Fruit fly (Drosophila melanogaster) whole organism, prepupa: Measurements from ENCODE around the gene CG14971.
A peak's percentile ranks its signal among the peaks of the same experiment; 100 is the strongest.

Experiments
- Blimp-1 ChIP-seq: fragments of 200-800 bp; sonication (Bioruptor generic); optimal IDR thresholded peaks from 3 replicates; lab custom pipeline; 2017; ENCODE audit warnings: missing biosample characterization, missing genetic modification characterization, mild to moderate bottlenecking, moderate library complexity, missing genetic modification reagents
- CG10669 ChIP-seq: fragments of 200-800 bp; sonication (Bioruptor generic); optimal IDR thresholded peaks from 3 replicates; lab custom pipeline; 2018; ENCODE audit warnings: missing biosample characterization, mild to moderate bottlenecking, missing genetic modification characterization, moderate library complexity
- CG11902 ChIP-seq: fragments of 200-800 bp; sonication (Bioruptor generic); optimal IDR thresholded peaks from 3 replicates; lab custom pipeline; 2016; ENCODE audit warnings: missing biosample characterization, missing genetic modification characterization
- CG1621 ChIP-seq: fragments of 200-800 bp; sonication (Bioruptor generic); optimal IDR thresholded peaks from 3 replicates; lab custom pipeline; 2018; ENCODE audit warnings: missing biosample characterization, mild to moderate bottlenecking, missing genetic modification characterization
- CG16779 ChIP-seq: fragments of 200-800 bp; sonication (Bioruptor generic); optimal IDR thresholded peaks from 3 replicates; lab custom pipeline; 2017; ENCODE audit warnings: missing biosample characterization, mild to moderate bottlenecking, missing genetic modification characterization
- CG3032 ChIP-seq: fragments of 200-800 bp; optimal IDR thresholded peaks from 2 replicates; lab custom pipeline; 2019; ENCODE audit warnings: missing biosample characterization, mild to moderate bottlenecking, missing genetic modification characterization, moderate library complexity
- CG31627 ChIP-seq: fragments of 200-800 bp; sonication (Bioruptor generic); optimal IDR thresholded peaks from 3 replicates; lab custom pipeline; 2016; ENCODE audit warnings: missing biosample characterization, missing genetic modification characterization
- CG32006 ChIP-seq: fragments of 200-800 bp; sonication (Bioruptor generic); optimal IDR thresholded peaks from 3 replicates; lab custom pipeline; 2017; ENCODE audit warnings: missing biosample characterization, mild to moderate bottlenecking, missing genetic modification characterization
- CG4318 ChIP-seq: fragments of 200-800 bp; sonication (Bioruptor generic); optimal IDR thresholded peaks from 3 replicates; lab custom pipeline; 2017; ENCODE audit warnings: missing biosample characterization, mild to moderate bottlenecking, missing genetic modification characterization
- CG6163 ChIP-seq: fragments of 200-800 bp; sonication (Bioruptor generic); IDR thresholded peaks from 3 replicates; pipeline ENCODE4 v1.3.6; 2022; ENCODE audit warnings: missing biosample characterization, missing genetic modification characterization
- CG6276 ChIP-seq: fragments of 200-800 bp; sonication (Bioruptor generic); optimal IDR thresholded peaks from 2 replicates; lab custom pipeline; 2017; ENCODE audit warnings: missing biosample characterization, mild to moderate bottlenecking, missing genetic modification characterization
- CG6792 ChIP-seq: fragments of 200-800 bp; sonication (Bioruptor generic); optimal IDR thresholded peaks from 3 replicates; lab custom pipeline; 2016; ENCODE audit warnings: missing biosample characterization, missing genetic modification characterization
- CG6854 ChIP-seq: fragments of 200-800 bp; sonication (Bioruptor generic); optimal IDR thresholded peaks from 2 replicates; lab custom pipeline; 2017; ENCODE audit warnings: missing biosample characterization, mild to moderate bottlenecking, missing genetic modification characterization
- CG8119 ChIP-seq: fragments of 200-800 bp; sonication (Bioruptor generic); IDR thresholded peaks from 3 replicates; pipeline ENCODE4 v1.3.6; 2022; ENCODE audit warnings: missing biosample characterization, missing genetic modification characterization
- CG8319 ChIP-seq: fragments of 200-800 bp; sonication (Bioruptor generic); optimal IDR thresholded peaks from 3 replicates; lab custom pipeline; 2016; ENCODE audit warnings: missing biosample characterization, missing genetic modification characterization
- CG9139 ChIP-seq: fragments of 200-800 bp; sonication (Bioruptor generic); optimal IDR thresholded peaks from 3 replicates; lab custom pipeline; 2017; ENCODE audit warnings: missing biosample characterization, mild to moderate bottlenecking, missing genetic modification characterization
- Eip75B ChIP-seq: fragments of 200-800 bp; sonication (Bioruptor generic); optimal IDR thresholded peaks from 3 replicates; lab custom pipeline; 2016; ENCODE audit warnings: missing biosample characterization, missing genetic modification characterization
- Eip78C ChIP-seq: fragments of 200-800 bp; sonication (Bioruptor generic); peaks from one replicate; lab custom pipeline; 2016; ENCODE audit warnings: missing biosample characterization, missing genetic modification characterization
- Ets96B ChIP-seq: fragments of 200-800 bp; optimal IDR thresholded peaks from 2 replicates; lab custom pipeline; 2019; ENCODE audit warnings: missing biosample characterization, mild to moderate bottlenecking, missing genetic modification characterization, moderate library complexity
- Gug ChIP-seq: fragments of 200-800 bp; sonication (Bioruptor generic); IDR thresholded peaks from 2 replicates; pipeline ENCODE4 v1.3.6; 2022; ENCODE audit warnings: missing biosample characterization, missing genetic modification characterization
- Hr38 ChIP-seq: sonication (Bioruptor generic); optimal IDR thresholded peaks from 2 replicates; lab custom pipeline; 2016; ENCODE audit warnings: missing biosample characterization, missing genetic modification characterization
- Hr4 ChIP-seq: fragments of 200-800 bp; sonication (Bioruptor generic); optimal IDR thresholded peaks from 3 replicates; lab custom pipeline; 2016; ENCODE audit warnings: missing biosample characterization, missing genetic modification characterization
- Met ChIP-seq: fragments of 200-800 bp; sonication (Bioruptor generic); optimal IDR thresholded peaks from 3 replicates; lab custom pipeline; 2016; ENCODE audit warnings: missing biosample characterization, missing genetic modification characterization
- achi ChIP-seq: fragments of 200-800 bp; sonication (Bioruptor generic); optimal IDR thresholded peaks from 3 replicates; lab custom pipeline; 2016; ENCODE audit warnings: missing biosample characterization, missing genetic modification characterization
- cyc ChIP-seq: fragments of 200-800 bp; sonication (Bioruptor generic); optimal IDR thresholded peaks from 3 replicates; lab custom pipeline; 2016; ENCODE audit warnings: missing biosample characterization, missing genetic modification characterization
- fd85E ChIP-seq: fragments of 200-800 bp; sonication (Bioruptor generic); optimal IDR thresholded peaks from 3 replicates; lab custom pipeline; 2016; ENCODE audit warnings: missing biosample characterization, missing genetic modification characterization
- fkh ChIP-seq: fragments of 200-800 bp; sonication (Bioruptor generic); optimal IDR thresholded peaks from 3 replicates; lab custom pipeline; 2017; ENCODE audit warnings: missing biosample characterization, mild to moderate bottlenecking, missing genetic modification characterization, moderate library complexity
- lz ChIP-seq: fragments of 200-800 bp; sonication (Bioruptor generic); optimal IDR thresholded peaks from 3 replicates; lab custom pipeline; 2016; ENCODE audit warnings: missing biosample characterization, missing genetic modification characterization
- net ChIP-seq: fragments of 200-800 bp; sonication (Bioruptor generic); optimal IDR thresholded peaks from 3 replicates; lab custom pipeline; 2016; ENCODE audit warnings: missing biosample characterization, missing genetic modification characterization
- pdm3 ChIP-seq: fragments of 200-800 bp; sonication (Bioruptor generic); optimal IDR thresholded peaks from 3 replicates; lab custom pipeline; 2016; ENCODE audit warnings: missing biosample characterization, missing genetic modification characterization
- salr ChIP-seq, 2 experiments: fragments of 200-800 bp; sonication (Bioruptor generic); optimal IDR thresholded peaks; 3 replicates each; lab custom pipeline; 2016 to 2018; ENCODE audit warnings: missing biosample characterization in 2 of 2, missing genetic modification characterization in 2 of 2, mild to moderate bottlenecking in 1 of 2
- ss ChIP-seq, 2 experiments: fragments of 200-800 bp; sonication (Bioruptor generic); optimal IDR thresholded peaks; 2 replicates in 1 of 2; 3 replicates in 1 of 2; lab custom pipeline; 2017 to 2018; ENCODE audit warnings: mild to moderate bottlenecking in 2 of 2, missing biosample characterization in 2 of 2, missing genetic modification characterization in 2 of 2, moderate library complexity in 1 of 2
- svp ChIP-seq: fragments of 200-800 bp; sonication (Bioruptor generic); peaks from one replicate; lab custom pipeline; 2016; ENCODE audit warnings: missing biosample characterization, missing genetic modification characterization
- topi ChIP-seq: fragments of 200-800 bp; sonication (Bioruptor generic); optimal IDR thresholded peaks from 3 replicates; lab custom pipeline; 2016; ENCODE audit warnings: missing biosample characterization, missing genetic modification characterization

CG14971 gene

dm6 chr3L:3456009-3456566, 15.0 kb downstream of the CG14971 start:
- no peak for TF ChIP-seq Hr38 (GFP tag; lab: Kevin White, UChicago)
- TF ChIP-seq CG11902 (GFP tag; lab: Kevin White, UChicago): no peak
- TF ChIP-seq net (GFP tag; lab: Kevin White, UChicago): no peak

- TF ChIP-seq CG31627 (GFP tag; lab: Kevin White, UChicago) (no peak), CG6163 (no peak), Blimp-1 (GFP tag; lab: Kevin White, UChicago) (no peak), Eip75B (GFP tag; lab: Kevin White, UChicago) (no peak), Eip78C (no peak), CG9139 (GFP tag; lab: Kevin White, UChicago) (no peak), CG16779 (no peak), pdm3 (GFP tag; lab: Kevin White, UChicago) (no peak), cyc (GFP tag; lab: Kevin White, UChicago) (no peak), fd85E (GFP tag; lab: Kevin White, UChicago) (no peak), Gug (GFP tag; lab: Robert Waterston, UW) (no peak), CG3032 (tag; lab: Kevin White, UChicago) (no peak), Met (GFP tag; lab: Kevin White, UChicago) (no peak), CG8319 (no peak), lz (GFP tag; lab: Kevin White, UChicago) (no peak), net (GFP tag; lab: Kevin White, UChicago) (no peak), CG1621 (tag; lab: Kevin White, UChicago) (no peak), Hr4 (no peak), topi (GFP tag; lab: Kevin White, UChicago) (no peak)
Measured at dm6 chr3L:3455555-3455939, 15.6 kb downstream of the CG14971 start.

- TF ChIP-seq fd85E (GFP tag; lab: Kevin White, UChicago) (no peak), CG10669 (GFP tag; lab: Kevin White, UChicago) (no peak), CG8319 (no peak), Eip78C (peak; percentile 10), Ets96B (no peak), net (GFP tag; lab: Kevin White, UChicago) (no peak)
Measured at dm6 chr3L:3454921-3455554, 16.1 kb downstream of the CG14971 start.

- TF ChIP-seq svp (GFP tag; lab: Kevin White, UChicago) (no peak), CG4318 (no peak), CG9139 (GFP tag; lab: Kevin White, UChicago) (no peak), CG31627 (GFP tag; lab: Kevin White, UChicago) (no peak), achi (GFP tag; lab: Kevin White, UChicago) (no peak), CG8319 (no peak), Eip75B (GFP tag; lab: Kevin White, UChicago) (no peak), CG6792 (GFP tag; lab: Kevin White, UChicago) (no peak), CG8119 (no peak), CG6854 (GFP tag; lab: Kevin White, UChicago) (no peak), Blimp-1 (GFP tag; lab: Kevin White, UChicago) (no peak), salr (GFP tag; optimal IDR thresholded peaks at IDR 0.05; lab: Kevin White, UChicago) (no peak), Eip78C (no peak), ss (GFP tag; optimal IDR thresholded peaks at IDR 0.05; lab: Kevin White, UChicago) (no peak), pdm3 (GFP tag; lab: Kevin White, UChicago) (no peak), fkh (GFP tag; lab: Kevin White, UChicago) (no peak)
Measured at dm6 chr3L:3454430-3454829, 16.7 kb downstream of the CG14971 start.

- TF ChIP-seq net (GFP tag; lab: Kevin White, UChicago): no peak
- 0 out of 3 replicates have a peak, but pooled peaks have one; percentile 18 for TF ChIP-seq CG8119
- TF ChIP-seq lz (GFP tag; lab: Kevin White, UChicago): no peak
- peak; percentile 13 for TF ChIP-seq Hr4
- TF ChIP-seq Eip78C: peak; percentile 65
- peak; percentile 11 for TF ChIP-seq CG32006 (GFP tag; lab: Kevin White, UChicago)
- TF ChIP-seq CG6276 (GFP tag; lab: Kevin White, UChicago): peak; percentile 6
- TF ChIP-seq, all 60 proteins: peak for 5
Measured at dm6 chr3L:3452684-3453083, 18.4 kb downstream of the CG14971 start.
